Worm (Caenorhabditis elegans) whole organism, early embryonic: ENCODE results near the gene tcl-2.

Source experiments
- B0310.2 ChIP-seq: sonication (generic microtip); optimal IDR thresholded peaks from 2 replicates; lab custom pipeline; 2016; ENCODE audit warnings: mild to moderate bottlenecking, missing genetic modification characterization, missing compliant biosample characterization
- F13C5.2 ChIP-seq: sonication (generic microtip); optimal IDR thresholded peaks from 2 replicates; lab custom pipeline; 2017; ENCODE audit warnings: mild to moderate bottlenecking, missing genetic modification characterization, inconsistent platforms, missing compliant biosample characterization
- aly-1 ChIP-seq: sonication (generic microtip); optimal IDR thresholded peaks from 2 replicates; lab custom pipeline; 2016; ENCODE audit warnings: missing genetic modification characterization, missing compliant biosample characterization
- ama-1 ChIP-seq: fragments of 150-350 bp; optimal IDR thresholded peaks from 2 replicates; lab custom pipeline; 2014
- ceh-13 ChIP-seq: fragments of 200-800 bp; sonication (Bioruptor generic); optimal IDR thresholded peaks from 2 replicates; lab custom pipeline; 2018; ENCODE audit warnings: mild to moderate bottlenecking, missing genetic modification characterization, missing compliant biosample characterization
- ceh-36 ChIP-seq: sonication (generic microtip); optimal IDR thresholded peaks from 2 replicates; lab custom pipeline; 2016; ENCODE audit warnings: missing genetic modification characterization, inconsistent platforms, missing compliant biosample characterization
- ets-7 ChIP-seq: sonication (generic microtip); optimal IDR thresholded peaks from 2 replicates; lab custom pipeline; 2016; ENCODE audit warnings: missing genotype, missing genetic modification characterization, missing compliant biosample characterization
- flt-1 ChIP-seq: fragments of 200-800 bp; sonication (Bioruptor generic); IDR thresholded peaks from 2 replicates; pipeline ENCODE4 v1.3.6; 2022; ENCODE audit warnings: missing genetic modification characterization, missing compliant biosample characterization
- hmbx-1 ChIP-seq: sonication (generic microtip); optimal IDR thresholded peaks from 2 replicates; lab custom pipeline; 2016; ENCODE audit warnings: mild to moderate bottlenecking, missing genetic modification characterization, missing compliant biosample characterization
- hmg-4 ChIP-seq: fragments of 200-800 bp; sonication (Bioruptor generic); optimal IDR thresholded peaks from 2 replicates; lab custom pipeline; 2018; ENCODE audit warnings: mild to moderate bottlenecking, missing genetic modification characterization, missing compliant biosample characterization
- hnd-1 ChIP-seq: sonication (generic microtip); optimal IDR thresholded peaks from 2 replicates; lab custom pipeline; 2016; ENCODE audit warnings: missing genetic modification characterization, missing compliant biosample characterization
- pes-1 ChIP-seq: fragments of 200-800 bp; sonication (Bioruptor generic); IDR thresholded peaks from 2 replicates; pipeline ENCODE4 v1.3.6; 2022; ENCODE audit warnings: missing genetic modification reagents, missing genetic modification characterization, missing compliant biosample characterization
- scrt-1 ChIP-seq: fragments of 200-800 bp; sonication (Bioruptor generic); IDR thresholded peaks from 2 replicates; pipeline ENCODE4 v1.3.6; 2022; ENCODE audit warnings: missing genetic modification characterization, missing compliant biosample characterization
- sea-1 ChIP-seq: fragments of 200-800 bp; sonication (Bioruptor generic); conservative IDR thresholded peaks from 2 replicates; pipeline ENCODE4 v1.3.6; 2022; ENCODE audit warnings: missing genetic modification characterization, missing compliant biosample characterization
- tbx-11 ChIP-seq: fragments of 200-800 bp; sonication (Bioruptor generic); IDR thresholded peaks from 2 replicates; pipeline ENCODE4 v1.3.6; 2022; ENCODE audit warnings: missing genetic modification characterization, missing compliant biosample characterization
- tbx-37 ChIP-seq: fragments of 200-800 bp; sonication (Bioruptor generic); conservative IDR thresholded peaks from 2 replicates; pipeline ENCODE4 v1.3.6; 2022; ENCODE audit warnings: missing genetic modification reagents, missing genetic modification characterization, missing compliant biosample characterization
- tra-4 ChIP-seq: sonication (generic microtip); optimal IDR thresholded peaks from 2 replicates; lab custom pipeline; 2017; ENCODE audit warnings: missing genetic modification characterization, missing compliant biosample characterization

Gene tcl-2

ce11 chrIV:207885-208284, 29.0 kb downstream of the tcl-2 start, which contains the start of gene Y38C1AA.1:
Y38C1AA.1 (plus strand) TSS chrIV:208185.
- TF ChIP-seq ceh-36 (tag; lab: Kevin White, UChicago) (no peak), tbx-37 (GFP tag; lab: Robert Waterston, UW) (no peak), ama-1 (lab: Kevin White, UChicago) (no peak), aly-1 (tag; lab: Kevin White, UChicago) (no peak), B0310.2 (no peak), scrt-1 (GFP tag; lab: Robert Waterston, UW) (no peak), tbx-11 (GFP tag; lab: Robert Waterston, UW) (no peak), pes-1 (GFP tag; lab: Robert Waterston, UW) (no peak), hnd-1 (tag; lab: Kevin White, UChicago) (no peak), tra-4 (tag; lab: Kevin White, UChicago) (no peak), F13C5.2 (tag; lab: Kevin White, UChicago) (no peak), ceh-13 (no peak), hmbx-1 (tag; lab: Kevin White, UChicago) (no peak)

- TF ChIP-seq hmbx-1 (tag; lab: Kevin White, UChicago): no peak
- no peak for TF ChIP-seq ama-1 (lab: Kevin White, UChicago)
- TF ChIP-seq F13C5.2 (tag; lab: Kevin White, UChicago): no peak
- TF ChIP-seq scrt-1 (GFP tag; lab: Robert Waterston, UW): no peak
- no peak for TF ChIP-seq tbx-37 (GFP tag; lab: Robert Waterston, UW)
- no peak for TF ChIP-seq sea-1 (GFP tag; lab: Robert Waterston, UW)
- TF ChIP-seq flt-1: no peak
- TF ChIP-seq B0310.2: no peak
- no peak for TF ChIP-seq tbx-11 (GFP tag; lab: Robert Waterston, UW)
- TF ChIP-seq ets-7: no peak
- no peak for TF ChIP-seq tra-4 (tag; lab: Kevin White, UChicago)
- no peak for TF ChIP-seq ceh-36 (tag; lab: Kevin White, UChicago)
- TF ChIP-seq hmg-4 (GFP tag; lab: Kevin White, UChicago): no peak
- no peak for TF ChIP-seq pes-1 (GFP tag; lab: Robert Waterston, UW)
- no peak for TF ChIP-seq aly-1 (tag; lab: Kevin White, UChicago)
- no peak for TF ChIP-seq ceh-13
- no peak for TF ChIP-seq hnd-1 (tag; lab: Kevin White, UChicago)
Measured at ce11 chrIV:210591-210990, 31.7 kb downstream of the tcl-2 start.

ce11 chrIV:218252-218651, 39.4 kb downstream of the tcl-2 start, which contains the start of gene prdx-6:
prdx-6 (plus strand) TSS chrIV:218552.
- TF ChIP-seq ceh-13: no peak
- TF ChIP-seq hmbx-1 (tag; lab: Kevin White, UChicago): no peak
- TF ChIP-seq tra-4 (tag; lab: Kevin White, UChicago): no peak
- TF ChIP-seq F13C5.2 (tag; lab: Kevin White, UChicago): no peak
- no peak for TF ChIP-seq ama-1 (lab: Kevin White, UChicago)
- no peak for TF ChIP-seq pes-1 (GFP tag; lab: Robert Waterston, UW)
- no peak for TF ChIP-seq hmg-4 (GFP tag; lab: Kevin White, UChicago)
- no peak for TF ChIP-seq flt-1
- TF ChIP-seq ets-7: no peak
- no peak for TF ChIP-seq B0310.2
- TF ChIP-seq scrt-1 (GFP tag; lab: Robert Waterston, UW): no peak
- no peak for TF ChIP-seq tbx-11 (GFP tag; lab: Robert Waterston, UW)

- TF ChIP-seq pes-1 (GFP tag; lab: Robert Waterston, UW) (no peak), flt-1 (no peak), B0310.2 (no peak), hnd-1 (tag; lab: Kevin White, UChicago) (no peak), sea-1 (GFP tag; lab: Robert Waterston, UW) (no peak), tbx-37 (GFP tag; lab: Robert Waterston, UW) (no peak), F13C5.2 (tag; lab: Kevin White, UChicago) (no peak), ets-7 (no peak), scrt-1 (GFP tag; lab: Robert Waterston, UW) (no peak), hmg-4 (GFP tag; lab: Kevin White, UChicago) (no peak), ceh-36 (tag; lab: Kevin White, UChicago) (no peak), tra-4 (tag; lab: Kevin White, UChicago) (no peak), ceh-13 (no peak)
Measured at ce11 chrIV:231673-232072, 52.8 kb downstream of the tcl-2 start, which contains the start of gene gtf-2H1. gtf-2H1 (minus strand) TSS chrIV:231773.
